Fruit fly (Drosophila melanogaster): ENCODE results near the gene Rpt3.

Rpt3 gene

DNA sequence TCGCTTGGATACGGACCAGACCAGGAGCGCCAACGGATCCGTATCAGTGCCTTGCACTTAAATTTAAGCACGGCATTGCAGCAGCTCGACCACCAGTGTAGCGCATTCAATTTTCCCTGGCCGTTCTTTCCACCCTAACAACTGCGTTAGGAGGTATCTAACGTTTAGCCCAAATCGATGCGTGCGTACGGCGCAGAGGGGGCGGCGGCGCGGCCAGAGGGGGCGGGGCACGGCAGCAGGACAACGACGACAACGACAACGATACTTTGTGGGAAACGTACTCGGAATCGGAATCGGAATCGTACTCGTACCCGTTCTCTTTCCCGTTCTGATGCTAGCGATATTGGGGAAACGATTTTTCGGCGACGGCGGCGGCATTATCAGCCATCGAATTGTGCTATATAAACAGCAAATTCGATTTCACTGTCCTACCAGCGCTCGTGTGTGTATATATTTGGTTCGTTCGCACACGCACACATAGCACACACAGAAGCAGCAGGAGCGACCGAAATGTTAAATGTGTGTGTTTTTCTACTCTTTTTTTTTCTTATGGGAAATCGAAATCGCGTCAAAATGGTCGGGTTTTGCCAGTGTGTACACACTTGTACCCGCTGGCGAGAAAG, 664 bp upstream of the Rpt3 start, which contains the start of gene CG11122 (continued):
- TF ChIP-seq CG3163 (GFP tag; optimal IDR thresholded peaks at IDR 0.05) (no peak), CG10321 (GFP tag; IDR thresholded peaks at IDR 0.05) (peak; percentile 39; the same call in 1 of the 2 replicates), Bteb2 (GFP tag; optimal IDR thresholded peaks at IDR 0.05) (no peak), CG3847 (GFP tag; IDR thresholded peaks at IDR 0.05) (no peak), Ets65A (GFP tag) (no peak), MESR4 (GFP tag; optimal IDR thresholded peaks at IDR 0.05) (peak; percentile 49), ham (GFP tag; IDR thresholded peaks at IDR 0.05) (no peak), toy (GFP tag; IDR thresholded peaks at IDR 0.05) (no peak), CG2889 (GFP tag; IDR thresholded peaks at IDR 0.05) (no peak), CG5953 (GFP tag; IDR thresholded peaks at IDR 0.05) (no peak), D19B (GFP tag; optimal IDR thresholded peaks at IDR 0.05) (no peak), Neu2 (GFP tag; optimal IDR thresholded peaks at IDR 0.05; ENCODE audit: borderline replicate concordance) (no peak), CG30431 (GFP tag; optimal IDR thresholded peaks at IDR 0.05) (no peak), CG31224 (GFP tag; IDR thresholded peaks at IDR 0.05) (no peak), crol (GFP tag; IDR thresholded peaks at IDR 0.05) (peak; percentile 91), Adf1 (GFP tag; IDR thresholded peaks at IDR 0.05) (peak; percentile 10; the same call in 1 of the 2 replicates), stwl (tag; optimal IDR thresholded peaks at IDR 0.05) (no peak), mld (GFP tag; IDR thresholded peaks at IDR 0.05; ENCODE audit: partially characterized antibody) (no peak), CG13123 (GFP tag; optimal IDR thresholded peaks at IDR 0.05) (no peak), org-1 (GFP tag; optimal IDR thresholded peaks at IDR 0.05) (no peak), cg (GFP tag; optimal IDR thresholded peaks at IDR 0.05) (peak; percentile 66), phol (tag; optimal IDR thresholded peaks at IDR 0.05) (peak; percentile 58), Poxn (GFP tag; IDR thresholded peaks at IDR 0.05) (no peak), cas (GFP tag; IDR thresholded peaks at IDR 0.05) (no peak), schlank (tag; optimal IDR thresholded peaks at IDR 0.05) (no peak), lbe (GFP tag; optimal IDR thresholded peaks at IDR 0.05) (no peak), bbx (GFP tag; IDR thresholded peaks at IDR 0.05; ENCODE audit: partially characterized antibody) (peak; percentile 25), Mad (GFP tag; optimal IDR thresholded peaks at IDR 0.05) (no peak), CG16779 (GFP tag; IDR thresholded peaks at IDR 0.05) (no peak), CG17568 (GFP tag; optimal IDR thresholded peaks at IDR 0.05) (no peak), repo (GFP tag; optimal IDR thresholded peaks at IDR 0.05) (no peak), Gsc (GFP tag; IDR thresholded peaks at IDR 0.05) (no peak), Deaf1 (tag; optimal IDR thresholded peaks at IDR 0.05) (peak; percentile 64), sqz (GFP tag; optimal IDR thresholded peaks at IDR 0.05) (no peak), CG14014 (GFP tag; IDR thresholded peaks at IDR 0.05) (no peak), nom (GFP tag; optimal IDR thresholded peaks at IDR 0.05) (peak; percentile 50), Dref (GFP tag; IDR thresholded peaks at IDR 0.05) (peak; percentile 69), Tbp (GFP tag; optimal IDR thresholded peaks at IDR 0.05) (no peak), MBD-R2 (GFP tag; IDR thresholded peaks at IDR 0.05) (0 out of 2 replicates have a peak, but pooled peaks have one; percentile 26), onecut (GFP tag; IDR thresholded peaks at IDR 0.05) (peak; percentile 87)

DNA sequence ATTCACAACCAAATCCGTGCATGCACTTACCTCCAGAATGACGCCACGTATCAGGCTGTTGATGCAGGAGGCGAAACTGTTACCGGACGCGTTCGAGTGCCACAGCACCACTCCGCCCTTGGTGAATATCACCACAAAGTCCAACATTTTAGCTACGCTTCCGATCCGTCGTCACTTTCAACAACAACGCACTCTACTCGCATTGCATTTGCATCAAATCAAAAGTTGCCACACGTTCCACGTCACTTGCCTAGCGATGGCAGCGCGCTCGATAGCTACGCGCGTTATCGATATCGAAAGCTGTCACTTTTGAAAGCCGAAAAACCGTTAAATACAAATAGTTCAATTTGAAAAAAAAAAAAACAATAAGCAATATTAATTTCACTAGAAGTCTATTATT, 3.9 kb downstream of the Rpt3 start, which contains the start of gene SrpRalpha:
TSS of gene SrpRalpha (minus strand) at position 260 of the 400 bp plus-strand sequence.
- TF ChIP-seq zf30C (GFP tag; optimal IDR thresholded peaks at IDR 0.05) (no peak), unc-4 (GFP tag; IDR thresholded peaks at IDR 0.05; ENCODE audit: partially characterized antibody) (peak; percentile 47; the same call in 1 of the 2 replicates), BEAF-32 (GFP tag; optimal IDR thresholded peaks at IDR 0.05) (peak; percentile 46), seq (GFP tag; IDR thresholded peaks at IDR 0.05) (no peak), CG7786 (GFP tag; optimal IDR thresholded peaks at IDR 0.05) (no peak), NC2α (GFP tag; optimal IDR thresholded peaks at IDR 0.05) (no peak), CG17385 (GFP tag; optimal IDR thresholded peaks at IDR 0.05) (no peak), Dad (GFP tag; optimal IDR thresholded peaks at IDR 0.05) (no peak), CHES-1-like (GFP tag; optimal IDR thresholded peaks at IDR 0.05) (no peak), CG13775 (GFP tag; optimal IDR thresholded peaks at IDR 0.05) (no peak), hkb (optimal IDR thresholded peaks at IDR 0.05) (no peak), hkb (GFP tag; IDR thresholded peaks at IDR 0.05) (no peak), CG12659 (GFP tag; optimal IDR thresholded peaks at IDR 0.05) (no peak), CG8089 (GFP tag; optimal IDR thresholded peaks at IDR 0.05) (no peak), disco-r (GFP tag; optimal IDR thresholded peaks at IDR 0.05) (no peak)
